Worm (Caenorhabditis elegans): ENCODE measurements around the gene ugt-4.

Gene ugt-4

ce11 chrV:12795196-12795595, at the start of gene ugt-4:
ugt-4 (minus strand) TSS chrV:12795336.
- TF ChIP-seq tlp-1 (tag; optimal IDR thresholded peaks at IDR 0.05): no peak
- no peak for TF ChIP-seq nhr-84 (tag; optimal IDR thresholded peaks at IDR 0.05)
- no peak for TF ChIP-seq dpl-1 (GFP tag; optimal IDR thresholded peaks at IDR 0.05)
- peak; percentile 50 for TF ChIP-seq elt-2 (tag; optimal IDR thresholded peaks at IDR 0.05)
- peak in 1 of 6 experiments; percentile 47 for TF ChIP-seq elt-3 (tag; optimal IDR thresholded peaks at IDR 0.05)
- TF ChIP-seq mdl-1 (tag; optimal IDR thresholded peaks at IDR 0.05): no peak
- TF ChIP-seq lin-35 (GFP tag; optimal IDR thresholded peaks at IDR 0.05): peak in 1 of 2 experiments; percentile 36
- TF ChIP-seq nhr-71 (tag; optimal IDR thresholded peaks at IDR 0.05): peak; percentile 10
- TF ChIP-seq egl-13 (tag; optimal IDR thresholded peaks at IDR 0.05): no peak

- TF ChIP-seq xbp-1 (tag; optimal IDR thresholded peaks at IDR 0.05) (no peak), fos-1 (tag; optimal IDR thresholded peaks at IDR 0.05) (no peak), fkh-4 (tag; optimal IDR thresholded peaks at IDR 0.05; ENCODE audit: borderline replicate concordance) (no peak), lin-35 (GFP tag; optimal IDR thresholded peaks at IDR 0.05) (no peak)
Observed at ce11 chrV:12844748-12845147, 49.6 kb upstream of the ugt-4 start.

- TF ChIP-seq nhr-237 (tag; optimal IDR thresholded peaks at IDR 0.05): no peak
- no peak for TF ChIP-seq hlh-4 (tag; optimal IDR thresholded peaks at IDR 0.05)
- TF ChIP-seq zip-4 (GFP tag; optimal IDR thresholded peaks at IDR 0.05): no peak
- no peak for TF ChIP-seq ama-1 (optimal IDR thresholded peaks at IDR 0.05)
- no peak for TF ChIP-seq aha-1 (tag; optimal IDR thresholded peaks at IDR 0.05)
Observed at ce11 chrV:12835388-12835787, 40.3 kb upstream of the ugt-4 start, which contains the start of gene C44H9.4. C44H9.4 (plus strand) TSS chrV:12835688.

- no peak for TF ChIP-seq C34B4.2 (tag; optimal IDR thresholded peaks at IDR 0.05)
Observed at ce11 chrV:12827219-12827618, 32.1 kb upstream of the ugt-4 start, which contains the start of gene ugt-15. ugt-15 (plus strand) TSS chrV:12827519.

ce11 chrV:12824777-12825176, 29.6 kb upstream of the ugt-4 start, which contains the start of gene ugt-16:
ugt-16 (plus strand) TSS chrV:12825024.
- peak; percentile 50 for TF ChIP-seq nhr-20 (tag; optimal IDR thresholded peaks at IDR 0.05)
- no peak for TF ChIP-seq ceh-8 (GFP tag; optimal IDR thresholded peaks at IDR 0.05)
- no peak for TF ChIP-seq xbp-1 (tag; optimal IDR thresholded peaks at IDR 0.05)
- no peak for TF ChIP-seq nhr-84 (tag; optimal IDR thresholded peaks at IDR 0.05)
- no peak for TF ChIP-seq unc-86 (tag; optimal IDR thresholded peaks at IDR 0.05)
- TF ChIP-seq fkh-8 (tag; optimal IDR thresholded peaks at IDR 0.05): no peak
- peak; percentile 78 for TF ChIP-seq elt-2 (tag; optimal IDR thresholded peaks at IDR 0.05)

ce11 chrV:12822065-12822464, 26.9 kb upstream of the ugt-4 start:
- TF ChIP-seq lin-13 (GFP tag; optimal IDR thresholded peaks at IDR 0.05) (no peak), elt-2 (tag; optimal IDR thresholded peaks at IDR 0.05) (peak; percentile 64), lin-39 (tag; optimal IDR thresholded peaks at IDR 0.05) (no peak), nhr-20 (tag; optimal IDR thresholded peaks at IDR 0.05) (peak; percentile 44)

- TF ChIP-seq ceh-88 (GFP tag; IDR thresholded peaks at IDR 0.05) (no peak), hlh-4 (tag; optimal IDR thresholded peaks at IDR 0.05) (no peak), nhr-19 (GFP tag; conservative IDR thresholded peaks at IDR 0.05) (no peak), elt-2 (tag; optimal IDR thresholded peaks at IDR 0.05) (peak; percentile 19)
Observed at ce11 chrV:12819792-12820453, 24.8 kb upstream of the ugt-4 start, which contains the start of the genes ZC443.4 and ugt-18. ZC443.4 (minus strand) TSS chrV:12819886. ugt-18 (plus strand) TSS chrV:12820260.

ce11 chrV:12819155-12819554, 24.0 kb upstream of the ugt-4 start:
- TF ChIP-seq snu-23 (GFP tag; optimal IDR thresholded peaks at IDR 0.05) (peak; percentile 18), skn-1 (tag; optimal IDR thresholded peaks at IDR 0.05) (no peak), elt-3 (tag; optimal IDR thresholded peaks at IDR 0.05) (no peak), egl-13 (tag; optimal IDR thresholded peaks at IDR 0.05) (peak; percentile 5), dpl-1 (GFP tag; optimal IDR thresholded peaks at IDR 0.05) (peak in 1 of 3 experiments; percentile 17), ces-1 (GFP tag; optimal IDR thresholded peaks at IDR 0.05) (no peak), tbx-2 (tag; optimal IDR thresholded peaks at IDR 0.05) (no peak), pax-3 (tag; optimal IDR thresholded peaks at IDR 0.05) (peak; percentile 78), lin-35 (GFP tag; optimal IDR thresholded peaks at IDR 0.05) (no peak), aly-2 (tag; optimal IDR thresholded peaks at IDR 0.05) (no peak), elt-2 (tag; optimal IDR thresholded peaks at IDR 0.05) (no peak), sptf-1 (tag; optimal IDR thresholded peaks at IDR 0.05) (no peak), unc-86 (tag; optimal IDR thresholded peaks at IDR 0.05) (peak; percentile 34), fkh-10 (GFP tag; optimal IDR thresholded peaks at IDR 0.05) (peak; percentile 42), ceh-88 (GFP tag; IDR thresholded peaks at IDR 0.05) (no peak), aha-1 (tag; optimal IDR thresholded peaks at IDR 0.05) (no peak), mep-1 (tag; optimal IDR thresholded peaks at IDR 0.05) (no peak), ceh-8 (GFP tag; optimal IDR thresholded peaks at IDR 0.05) (no peak), unc-130 (tag; optimal IDR thresholded peaks at IDR 0.05) (no peak)
